Fruit fly (Drosophila melanogaster) whole organism, embryonic: Measurements from ENCODE around the gene CG6961.

Experiments used
- Bdp1 ChIP-seq: fragments of 200-800 bp; sonication (Bioruptor generic); optimal IDR thresholded peaks from 3 replicates; lab custom pipeline; 2016; ENCODE audit warnings: missing biosample characterization, missing genetic modification characterization
- CG11247 ChIP-seq: fragments of 200-800 bp; sonication (Bioruptor generic); IDR thresholded peaks from 2 replicates; pipeline ENCODE4 v1.3.6; 2022; ENCODE audit warnings: missing biosample characterization, missing genetic modification characterization
- CG11504 ChIP-seq: fragments of 200-800 bp; sonication (Bioruptor generic); optimal IDR thresholded peaks from 3 replicates; lab custom pipeline; 2019; ENCODE audit warnings: missing biosample characterization, mild to moderate bottlenecking, missing genetic modification characterization, moderate library complexity
- CG12155 ChIP-seq: fragments of 200-800 bp; sonication (Bioruptor generic); optimal IDR thresholded peaks from 3 replicates; lab custom pipeline; 2016; ENCODE audit warnings: missing biosample characterization, missing genetic modification characterization
- CG12391 ChIP-seq: fragments of 200-800 bp; sonication (Bioruptor generic); optimal IDR thresholded peaks from 3 replicates; lab custom pipeline; 2018; ENCODE audit warnings: missing biosample characterization, mild to moderate bottlenecking, missing genetic modification characterization, moderate library complexity
- CG14860 ChIP-seq: fragments of 200-800 bp; sonication (Bioruptor generic); IDR thresholded peaks from 3 replicates; pipeline ENCODE4 v1.3.6; 2022; ENCODE audit warnings: missing biosample characterization, missing genetic modification characterization; ENCODE audit not compliant: partially characterized antibody
- CG15479 ChIP-seq: fragments of 200-800 bp; sonication (Bioruptor generic); optimal IDR thresholded peaks from 3 replicates; lab custom pipeline; 2019; ENCODE audit warnings: missing biosample characterization, mild to moderate bottlenecking, missing genetic modification characterization, moderate library complexity
- CG17829 ChIP-seq: fragments of 200-800 bp; optimal IDR thresholded peaks from 2 replicates; lab custom pipeline; 2019; ENCODE audit warnings: missing biosample characterization, mild to moderate bottlenecking, missing genetic modification characterization, moderate library complexity
- CG17912 ChIP-seq: fragments of 200-800 bp; sonication (Bioruptor generic); optimal IDR thresholded peaks from 2 replicates; lab custom pipeline; 2018; ENCODE audit warnings: missing biosample characterization, mild to moderate bottlenecking, missing genetic modification characterization
- CG2712 ChIP-seq: fragments of 200-800 bp; optimal IDR thresholded peaks from 3 replicates; lab custom pipeline; 2019; ENCODE audit warnings: missing biosample characterization, mild to moderate bottlenecking, missing genetic modification characterization, moderate library complexity
- CG34224 ChIP-seq: fragments of 200-800 bp; sonication (Bioruptor generic); IDR thresholded peaks from 3 replicates; pipeline ENCODE4 v1.3.6; 2022; ENCODE audit warnings: missing biosample characterization, missing genetic modification characterization; ENCODE audit not compliant: partially characterized antibody
- CG3847 ChIP-seq: fragments of 200-800 bp; sonication (Bioruptor generic); IDR thresholded peaks from 2 replicates; pipeline ENCODE4 v1.3.6; 2022; ENCODE audit warnings: missing biosample characterization, missing genetic modification characterization
- CG6854 ChIP-seq: fragments of 200-800 bp; sonication (Bioruptor generic); optimal IDR thresholded peaks from 3 replicates; lab custom pipeline; 2017; ENCODE audit warnings: missing biosample characterization, mild to moderate bottlenecking, missing genetic modification characterization
- CG7357 ChIP-seq: fragments of 200-800 bp; sonication (Bioruptor generic); IDR thresholded peaks from 3 replicates; pipeline ENCODE4 v1.3.6; 2022; ENCODE audit warnings: missing biosample characterization, missing genetic modification characterization
- CG8924 ChIP-seq: fragments of 200-800 bp; optimal IDR thresholded peaks from 3 replicates; lab custom pipeline; 2019; ENCODE audit warnings: missing biosample characterization, mild to moderate bottlenecking, missing genetic modification characterization, moderate library complexity
- Camta ChIP-seq: fragments of 200-800 bp; sonication (Bioruptor generic); optimal IDR thresholded peaks from 2 replicates; lab custom pipeline; 2016; ENCODE audit warnings: missing biosample characterization, missing genetic modification characterization
- CoRest ChIP-seq: fragments of 200-800 bp; sonication (Bioruptor generic); optimal IDR thresholded peaks from 3 replicates; lab custom pipeline; 2018; ENCODE audit warnings: missing biosample characterization, mild to moderate bottlenecking, missing genetic modification characterization, moderate library complexity
- Dll ChIP-seq: fragments of 200-800 bp; sonication (Bioruptor generic); IDR thresholded peaks from 4 replicates; pipeline ENCODE4 v1.3.6; 2022; ENCODE audit warnings: missing biosample characterization, missing genetic modification characterization; ENCODE audit not compliant: partially characterized antibody
- Dp ChIP-seq: fragments of 200-800 bp; sonication (Bioruptor generic); optimal IDR thresholded peaks from 2 replicates; lab custom pipeline; 2018; ENCODE audit warnings: missing biosample characterization, mild to moderate bottlenecking, missing genetic modification characterization, moderate library complexity
- H15 ChIP-seq: fragments of 200-800 bp; sonication (Bioruptor generic); IDR thresholded peaks from 3 replicates; pipeline ENCODE4 v1.3.6; 2022; ENCODE audit warnings: missing biosample characterization, missing genetic modification characterization
- HmgD ChIP-seq: fragments of 200-800 bp; sonication (Bioruptor generic); optimal IDR thresholded peaks from 3 replicates; lab custom pipeline; 2016; ENCODE audit warnings: missing biosample characterization, missing genetic modification characterization
- Hr78 ChIP-seq, 2 experiments: fragments of 200-800 bp in 1 of 2; fragments of >200 bp in 1 of 2; sonication (Bioruptor generic) in 1 of 2; optimal IDR thresholded peaks; 2 replicates each; lab custom pipeline; 2017 to 2019; ENCODE audit warnings: missing biosample characterization in 2 of 2, missing genetic modification characterization in 2 of 2, mild to moderate bottlenecking in 1 of 2, moderate library complexity in 1 of 2
- Kr ChIP-seq: fragments of 200-800 bp; sonication (Bioruptor generic); optimal IDR thresholded peaks from 2 replicates; lab custom pipeline; 2017; ENCODE audit warnings: missing biosample characterization, mild to moderate bottlenecking, missing genetic modification characterization
- Lhr ChIP-seq: fragments of 200-800 bp; sonication (Bioruptor generic); optimal IDR thresholded peaks from 3 replicates; lab custom pipeline; 2017; ENCODE audit warnings: mild to moderate bottlenecking, missing biosample characterization, missing genetic modification reagents, missing genetic modification characterization
- MBD-R2 ChIP-seq: fragments of 200-800 bp; sonication (Bioruptor generic); IDR thresholded peaks from 2 replicates; pipeline ENCODE4 v1.3.6; 2022; ENCODE audit warnings: missing biosample characterization, missing genetic modification characterization
- Nf-YC ChIP-seq: fragments of 200-800 bp; optimal IDR thresholded peaks from 3 replicates; lab custom pipeline; 2019; ENCODE audit warnings: missing biosample characterization, mild to moderate bottlenecking, missing genetic modification characterization, moderate library complexity
- Opbp ChIP-seq: fragments of 200-800 bp; sonication (Bioruptor generic); IDR thresholded peaks from 3 replicates; pipeline ENCODE4 v1.3.6; 2022; ENCODE audit warnings: missing biosample characterization, missing genetic modification characterization; ENCODE audit not compliant: partially characterized antibody
- Rfx ChIP-seq: fragments of 200-800 bp; sonication (Bioruptor generic); IDR thresholded peaks from 2 replicates; pipeline ENCODE4 v1.3.6; 2022; ENCODE audit warnings: missing biosample characterization, missing genetic modification characterization
- Xbp1 ChIP-seq: fragments of 200-800 bp; sonication (Bioruptor generic); optimal IDR thresholded peaks from 3 replicates; lab custom pipeline; 2016; ENCODE audit warnings: missing biosample characterization, mild to moderate bottlenecking, missing genetic modification characterization
- ato ChIP-seq: fragments of 200-800 bp; sonication (Bioruptor generic); IDR thresholded peaks from 2 replicates; pipeline ENCODE4 v1.3.6; 2022; ENCODE audit warnings: missing biosample characterization, missing genetic modification characterization; ENCODE audit not compliant: partially characterized antibody
- btn ChIP-seq: fragments of 200-800 bp; sonication (Bioruptor generic); optimal IDR thresholded peaks from 2 replicates; lab custom pipeline; 2016; ENCODE audit warnings: missing biosample characterization, missing genetic modification characterization
- crc ChIP-seq: fragments of 200-800 bp; sonication (Bioruptor generic); optimal IDR thresholded peaks from 2 replicates; lab custom pipeline; 2016; ENCODE audit warnings: missing biosample characterization, missing genetic modification characterization
- ewg ChIP-seq: fragments of 200-800 bp; sonication (Bioruptor generic); optimal IDR thresholded peaks from 3 replicates; lab custom pipeline; 2017; ENCODE audit warnings: mild to moderate bottlenecking, missing biosample characterization, missing genetic modification reagents, missing genetic modification characterization
- gem ChIP-seq: fragments of 200-800 bp; sonication (Bioruptor generic); optimal IDR thresholded peaks from 2 replicates; lab custom pipeline; 2019; ENCODE audit warnings: missing biosample characterization, mild to moderate bottlenecking, missing genetic modification characterization, moderate library complexity
- gfzf ChIP-seq: fragments of 200-800 bp; sonication (Bioruptor generic); optimal IDR thresholded peaks from 2 replicates; lab custom pipeline; 2016; ENCODE audit warnings: missing biosample characterization, mild to moderate bottlenecking, missing genetic modification characterization, moderate library complexity
- grau ChIP-seq: fragments of 200-800 bp; optimal IDR thresholded peaks from 3 replicates; lab custom pipeline; 2019; ENCODE audit warnings: missing biosample characterization, mild to moderate bottlenecking, missing genetic modification characterization, moderate library complexity
- inv ChIP-seq: fragments of 200-800 bp; sonication (Bioruptor generic); IDR thresholded peaks from 2 replicates; pipeline ENCODE4 v1.3.6; 2022; ENCODE audit warnings: missing biosample characterization, missing genetic modification characterization; ENCODE audit not compliant: partially characterized antibody
- lilli ChIP-seq: fragments of 200-800 bp; sonication (Bioruptor generic); optimal IDR thresholded peaks from 3 replicates; lab custom pipeline; 2016; ENCODE audit warnings: missing biosample characterization, missing genetic modification characterization
- mam ChIP-seq: fragments of 200-800 bp; sonication (Bioruptor generic); optimal IDR thresholded peaks from 3 replicates; lab custom pipeline; 2016; ENCODE audit warnings: missing biosample characterization, missing genetic modification characterization
- phol ChIP-seq: fragments of 200-800 bp; sonication (Bioruptor generic); optimal IDR thresholded peaks from 3 replicates; lab custom pipeline; 2018; ENCODE audit warnings: missing biosample characterization, mild to moderate bottlenecking, missing genetic modification characterization, moderate library complexity
- prd ChIP-seq, 3 experiments: fragments of >200 bp in 2 of 3; fragments of 200-800 bp in 1 of 3; sonication (Bioruptor generic) in 1 of 3; optimal IDR thresholded peaks in 2 of 3; IDR thresholded peaks in 1 of 3; 2 replicates in 2 of 3; 3 replicates in 1 of 3; pipeline versions ENCODE4 v1.3.6 to Lab custom; 2017 to 2022; ENCODE audit warnings: missing biosample characterization in 1 of 3, missing genetic modification characterization in 1 of 3
- sens ChIP-seq: fragments of 200-800 bp; sonication (Bioruptor generic); peaks from one replicate; lab custom pipeline; 2016; ENCODE audit warnings: missing biosample characterization, missing genetic modification characterization
- slbo ChIP-seq: fragments of 200-800 bp; sonication (Bioruptor generic); IDR thresholded peaks from 2 replicates; pipeline ENCODE4 v1.3.6; 2022; ENCODE audit warnings: missing biosample characterization, missing genetic modification characterization
- sqz ChIP-seq: fragments of 200-800 bp; sonication (Bioruptor generic); optimal IDR thresholded peaks from 3 replicates; lab custom pipeline; 2018; ENCODE audit warnings: missing biosample characterization, mild to moderate bottlenecking, missing genetic modification characterization
- tna ChIP-seq: fragments of 200-800 bp; sonication (Bioruptor generic); IDR thresholded peaks from 2 replicates; pipeline ENCODE4 v1.3.6; 2022; ENCODE audit warnings: missing biosample characterization, missing genetic modification characterization; ENCODE audit not compliant: partially characterized antibody
- trem ChIP-seq: fragments of 200-800 bp; optimal IDR thresholded peaks from 3 replicates; lab custom pipeline; 2019; ENCODE audit warnings: missing biosample characterization, mild to moderate bottlenecking, missing genetic modification characterization, moderate library complexity
- unc-4 ChIP-seq: fragments of 200-800 bp; sonication (Bioruptor generic); IDR thresholded peaks from 2 replicates; pipeline ENCODE4 v1.3.6; 2022; ENCODE audit warnings: missing biosample characterization, missing genetic modification characterization; ENCODE audit not compliant: partially characterized antibody

CG6961 gene

dm6 chrX:18783417-18784123 lies 4.4 kb downstream of the CG6961 start, which contains the start of gene CG18259 (continued):
- peak; percentile 33; the same call in 1 of the 2 replicates for TF ChIP-seq MBD-R2 (GFP tag; lab: Robert Waterston, UW)
- TF ChIP-seq btn = no peak
- TF ChIP-seq Lhr (GFP tag; lab: Kevin White, UChicago) = peak; percentile 63
- peak; percentile 6 for TF ChIP-seq Xbp1
- peak; percentile 20 for TF ChIP-seq grau (tag; lab: Kevin White, UChicago)
- TF ChIP-seq lilli (GFP tag; lab: Kevin White, UChicago) = peak; percentile 4
- TF ChIP-seq mam = peak; percentile 19
- TF ChIP-seq phol (tag; lab: Kevin White, UChicago) = peak; percentile 56
- peak; percentile 28 for TF ChIP-seq CG2712
- TF ChIP-seq CG12391 (tag; lab: Kevin White, UChicago) = peak; percentile 35
- TF ChIP-seq unc-4 (GFP tag; lab: Robert Waterston, UW) = peak; percentile 80
- peak; percentile 77; the same call in 2 of the 3 replicates for TF ChIP-seq CG14860 (GFP tag; lab: Robert Waterston, UW)
- TF ChIP-seq ewg (GFP tag; lab: Kevin White, UChicago) = peak; percentile 61
- TF ChIP-seq CG6854 (GFP tag; lab: Kevin White, UChicago) = no peak
- TF ChIP-seq Dp (GFP tag; lab: Kevin White, UChicago) = peak; percentile 24
- TF ChIP-seq CG17912 (GFP tag; lab: Kevin White, UChicago) = no peak
- peak; percentile 60 for TF ChIP-seq sens (GFP tag; lab: Kevin White, UChicago)
- TF ChIP-seq CG15479 (GFP tag; lab: Kevin White, UChicago) = peak; percentile 9
- peak; percentile 63; the same call in 1 of the 3 replicates for TF ChIP-seq CG34224 (GFP tag; lab: Robert Waterston, UW)
- TF ChIP-seq Bdp1 (GFP tag; lab: Kevin White, UChicago) = no peak
- peak; percentile 7 for TF ChIP-seq CG8924
- peak; percentile 70; the same call in 2 of the 3 replicates for TF ChIP-seq Opbp (GFP tag; lab: Robert Waterston, UW)
- peak; percentile 29 for TF ChIP-seq gem
- TF ChIP-seq CG17829 = peak; percentile 17
- TF ChIP-seq H15 = no peak
- 0 out of 2 replicates have a peak, but pooled peaks have one; percentile 12 for TF ChIP-seq ato (GFP tag; lab: Robert Waterston, UW)
- peak in 1 of 2 experiments; percentile 18 for TF ChIP-seq Hr78 (GFP tag; optimal IDR thresholded peaks at IDR 0.05; lab: Kevin White, UChicago)
- no peak for TF ChIP-seq Kr (GFP tag; lab: Kevin White, UChicago)
- TF ChIP-seq sqz (GFP tag; lab: Kevin White, UChicago) = peak; percentile 59
- no peak for TF ChIP-seq prd (optimal IDR thresholded peaks at IDR 0.05; lab: Kevin White, UChicago)
- TF ChIP-seq prd (GFP tag; IDR thresholded peaks at IDR 0.05; lab: Robert Waterston, UW) = 0 out of 3 replicates have a peak, but pooled peaks have one; percentile 9
- peak; percentile 84 for TF ChIP-seq inv (GFP tag; lab: Robert Waterston, UW)
- peak; percentile 96 for TF ChIP-seq CG7357 (GFP tag; lab: Robert Waterston, UW)
- TF ChIP-seq Dll = peak; percentile 86
- peak; percentile 41 for TF ChIP-seq CG11504 (tag; lab: Kevin White, UChicago)
- peak; percentile 13 for TF ChIP-seq CG12155 (GFP tag; lab: Kevin White, UChicago)
- 0 out of 2 replicates have a peak, but pooled peaks have one; percentile 17 for TF ChIP-seq Rfx
- TF ChIP-seq CG11247 (GFP tag; lab: Robert Waterston, UW) = no peak
- no peak for TF ChIP-seq crc (GFP tag; lab: Kevin White, UChicago)
- TF ChIP-seq gfzf (GFP tag; lab: Kevin White, UChicago) = peak; percentile 80
- peak; percentile 23 for TF ChIP-seq HmgD
- peak; percentile 46 for TF ChIP-seq CG3847 (GFP tag; lab: Robert Waterston, UW)
- peak; percentile 41; the same call in 1 of the 2 replicates for TF ChIP-seq tna
- peak; percentile 34 for TF ChIP-seq Nf-YC (tag; lab: Kevin White, UChicago)
- TF ChIP-seq slbo (GFP tag; lab: Robert Waterston, UW) = peak; percentile 12; the same call in 1 of the 2 replicates
- TF ChIP-seq CoRest = peak; percentile 40
- peak; percentile 35 for TF ChIP-seq trem
- peak; percentile 6 for TF ChIP-seq Camta (GFP tag; lab: Kevin White, UChicago)
